Fruit fly (Drosophila melanogaster) S2 (cell line): Measurements from ENCODE around the gene CG6696.

Experiments
- CG8478 ChIP-seq: fragments of >200 bp; optimal IDR thresholded peaks from 2 replicates; lab custom pipeline; 2018
- CTCF ChIP-seq, 2 experiments: fragments of >200 bp; optimal IDR thresholded peaks; 2 replicates each; lab custom pipeline; 2018

DNA sequence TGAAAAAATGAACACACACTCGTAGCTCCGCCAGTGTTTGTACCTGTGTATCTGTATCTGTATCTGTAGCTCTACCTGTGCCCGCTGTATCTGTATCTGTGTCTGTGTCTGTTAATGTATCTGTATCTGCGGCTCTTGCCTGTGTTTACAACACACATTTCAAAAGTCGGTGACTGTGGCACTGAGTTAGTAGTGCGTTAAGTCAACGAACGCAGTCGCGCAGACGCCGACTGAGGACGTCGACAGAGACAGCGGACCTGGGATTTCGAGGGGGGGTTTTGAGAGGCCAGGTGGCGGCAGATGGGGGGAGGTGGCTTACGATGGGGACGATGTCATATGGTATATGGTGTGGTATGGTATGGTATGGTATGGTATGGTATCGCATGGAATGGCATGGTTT lies 6.3 kb upstream of the CG6696 start:
- no peak for TF ChIP-seq CG8478 (lab: Kevin White, UChicago)
- TF ChIP-seq CTCF (optimal IDR thresholded peaks at IDR 0.05; lab: Kevin White, UChicago), result no peak
